Fruit fly (Drosophila melanogaster): ENCODE data around the gene Snap24.

Gene Snap24

dm6 chr3R:9808946-9809545, 46.1 kb upstream of the Snap24 start, which contains the start of gene FBXO11 (continued):
- peak; percentile 11 for TF ChIP-seq CG3163 (GFP tag; optimal IDR thresholded peaks at IDR 0.05)
- TF ChIP-seq tll (GFP tag; optimal IDR thresholded peaks at IDR 0.05) = peak in 1 of 2 experiments; percentile 41
- peak; percentile 7 for TF ChIP-seq NC2β (GFP tag; optimal IDR thresholded peaks at IDR 0.05)
- TF ChIP-seq CG10959 (GFP tag; IDR thresholded peaks at IDR 0.05) = no peak
- TF ChIP-seq chif (GFP tag; optimal IDR thresholded peaks at IDR 0.05) = no peak
- TF ChIP-seq Sry-δ (GFP tag; optimal IDR thresholded peaks at IDR 0.05) = peak; percentile 60
- TF ChIP-seq hkb (optimal IDR thresholded peaks at IDR 0.05) = peak; percentile 72
- TF ChIP-seq hkb (GFP tag; IDR thresholded peaks at IDR 0.05) = no peak
- peak; percentile 53 for TF ChIP-seq CG10267 (tag; optimal IDR thresholded peaks at IDR 0.05)
- peak; percentile 20 for TF ChIP-seq Jarid2 (GFP tag; optimal IDR thresholded peaks at IDR 0.05)
- 0 out of 2 replicates have a peak, but pooled peaks have one; percentile 40 for TF ChIP-seq CG31441 (GFP tag; IDR thresholded peaks at IDR 0.05)
- peak; percentile 52 for TF ChIP-seq nmo (GFP tag; optimal IDR thresholded peaks at IDR 0.05)
- TF ChIP-seq CG9797 (GFP tag; optimal IDR thresholded peaks at IDR 0.05) = peak; percentile 89
- no peak for TF ChIP-seq dan (GFP tag; IDR thresholded peaks at IDR 0.05)
- TF ChIP-seq h (optimal IDR thresholded peaks at IDR 0.05) = no peak
- peak; percentile 10 for TF ChIP-seq salm (tag; optimal IDR thresholded peaks at IDR 0.05)
- peak; percentile 13; the same call in 1 of the 2 replicates for TF ChIP-seq ttk (GFP tag; IDR thresholded peaks at IDR 0.05)
- no peak for TF ChIP-seq Bteb2 (GFP tag; optimal IDR thresholded peaks at IDR 0.05)
- TF ChIP-seq CG8478 (optimal IDR thresholded peaks at IDR 0.05) = peak; percentile 95
- no peak for TF ChIP-seq Doc3 (GFP tag; IDR thresholded peaks at IDR 0.05; ENCODE audit: partially characterized antibody)
- TF ChIP-seq tin (GFP tag; optimal IDR thresholded peaks at IDR 0.05) = no peak
- TF ChIP-seq gcm (GFP tag; optimal IDR thresholded peaks at IDR 0.05) = peak; percentile 7
- TF ChIP-seq amos (GFP tag; IDR thresholded peaks at IDR 0.05; ENCODE audit: partially characterized antibody) = peak; percentile 36; the same call in 1 of the 2 replicates
- peak; percentile 79; the same call in 1 of the 3 replicates for TF ChIP-seq CG34422 (GFP tag; IDR thresholded peaks at IDR 0.05)
- no peak for TF ChIP-seq Ravus (GFP tag; IDR thresholded peaks at IDR 0.05)

dm6 chr3R:9800644-9801330, 37.8 kb upstream of the Snap24 start, which contains the start of the genes CG9467 and CG8526:
CG9467 (minus strand) TSS chr3R:9801026.
CG8526 (plus strand) TSS chr3R:9801280.
- TF ChIP-seq Kr (GFP tag; optimal IDR thresholded peaks at IDR 0.05) (no peak), gfzf (GFP tag; optimal IDR thresholded peaks at IDR 0.05) (peak; percentile 70), jigr1 (GFP tag; IDR thresholded peaks at IDR 0.05) (peak; percentile 57; the same call in 2 of the 3 replicates), TFAM (GFP tag; optimal IDR thresholded peaks at IDR 0.05) (no peak), yki (optimal IDR thresholded peaks at IDR 0.05) (no peak), peb (GFP tag; IDR thresholded peaks at IDR 0.05) (no peak), CG2712 (tag; optimal IDR thresholded peaks at IDR 0.05) (peak; percentile 80), ERR (GFP tag; optimal IDR thresholded peaks at IDR 0.05) (no peak), NC2α (GFP tag; optimal IDR thresholded peaks at IDR 0.05) (no peak), CTCF (GFP tag; optimal IDR thresholded peaks at IDR 0.05) (no peak), psq (GFP tag; optimal IDR thresholded peaks at IDR 0.05) (no peak), nmo (GFP tag; optimal IDR thresholded peaks at IDR 0.05) (peak; percentile 91), row (GFP tag; IDR thresholded peaks at IDR 0.05) (peak; percentile 97), Med (GFP tag) (peak; percentile 80), kay (GFP tag; optimal IDR thresholded peaks at IDR 0.05) (no peak), CG9817 (tag; optimal IDR thresholded peaks at IDR 0.05) (peak; percentile 83), CG3995 (GFP tag; optimal IDR thresholded peaks at IDR 0.05) (peak; percentile 99), Hsf (GFP tag; optimal IDR thresholded peaks at IDR 0.05) (peak; percentile 60), CG16779 (GFP tag; IDR thresholded peaks at IDR 0.05) (no peak), Hr3 (GFP tag; optimal IDR thresholded peaks at IDR 0.05) (peak; percentile 74), sima (GFP tag; optimal IDR thresholded peaks at IDR 0.05) (no peak), CG2199 (GFP tag; IDR thresholded peaks at IDR 0.05) (no peak), Ssrp (tag; optimal IDR thresholded peaks at IDR 0.05) (peak; percentile 69), grau (tag; optimal IDR thresholded peaks at IDR 0.05) (peak; percentile 77), CG4820 (GFP tag; optimal IDR thresholded peaks at IDR 0.05) (peak; percentile 67), CG10959 (GFP tag; IDR thresholded peaks at IDR 0.05) (no peak), CG9437 (GFP tag; optimal IDR thresholded peaks at IDR 0.05) (peak; percentile 50), unpg (GFP tag; optimal IDR thresholded peaks at IDR 0.05) (peak; percentile 55), amos (GFP tag; IDR thresholded peaks at IDR 0.05; ENCODE audit: partially characterized antibody) (peak; percentile 75)

Measured in whole organism, embryonic.